Fruit fly (Drosophila melanogaster) whole organism, embryonic: ENCODE results near the gene Snx27.

Experiments used
- CG10654 ChIP-seq: fragments of 200-800 bp; sonication (Bioruptor generic); optimal IDR thresholded peaks from 2 replicates; lab custom pipeline; 2016; ENCODE audit warnings: missing biosample characterization, missing genetic modification characterization
- CG12391 ChIP-seq: fragments of 200-800 bp; sonication (Bioruptor generic); optimal IDR thresholded peaks from 3 replicates; lab custom pipeline; 2018; ENCODE audit warnings: missing biosample characterization, mild to moderate bottlenecking, missing genetic modification characterization, moderate library complexity
- CG9609 ChIP-seq: fragments of 200-800 bp; sonication (Bioruptor generic); optimal IDR thresholded peaks from 3 replicates; lab custom pipeline; 2016; ENCODE audit warnings: missing biosample characterization, missing genetic modification characterization
- Hr3 ChIP-seq: fragments of 200-800 bp; sonication (Bioruptor generic); optimal IDR thresholded peaks from 3 replicates; lab custom pipeline; 2016; ENCODE audit warnings: missing biosample characterization, missing genetic modification characterization
- Ssrp ChIP-seq: fragments of 200-800 bp; sonication (Bioruptor generic); optimal IDR thresholded peaks from 2 replicates; lab custom pipeline; 2018; ENCODE audit warnings: missing biosample characterization, mild to moderate bottlenecking, missing genetic modification characterization, moderate library complexity
- lbe ChIP-seq: fragments of 200-800 bp; sonication (Bioruptor generic); optimal IDR thresholded peaks from 2 replicates; lab custom pipeline; 2016; ENCODE audit warnings: missing biosample characterization, mild to moderate bottlenecking, missing genetic modification characterization

- TF ChIP-seq Ssrp (tag; lab: Kevin White, UChicago) (no peak), lbe (GFP tag; lab: Kevin White, UChicago) (no peak), CG9609 (GFP tag; lab: Kevin White, UChicago) (no peak), CG10654 (no peak), Hr3 (GFP tag; lab: Kevin White, UChicago) (no peak), CG12391 (tag; lab: Kevin White, UChicago) (no peak)
Observed at dm6 chrX:5714786-5715185, 23.0 kb downstream of the Snx27 start.
